Fruit fly (Drosophila melanogaster): ENCODE data around the gene Wdr37.

Gene Wdr37

dm6 chr3R:18396801-18397604 is 5.5 kb downstream of the Wdr37 start, which contains the start of gene Vti1b (continued):
- TF ChIP-seq CG9139 (GFP tag; optimal IDR thresholded peaks at IDR 0.05) = peak; percentile 91
- peak; percentile 98 for TF ChIP-seq topi (GFP tag; optimal IDR thresholded peaks at IDR 0.05)
- TF ChIP-seq Hr39 (GFP tag; optimal IDR thresholded peaks at IDR 0.05) = peak; percentile 98
- peak; percentile 96 for TF ChIP-seq Ets21C (GFP tag; optimal IDR thresholded peaks at IDR 0.05)
- TF ChIP-seq Sox102F (GFP tag; optimal IDR thresholded peaks at IDR 0.05) = peak; percentile 99
- TF ChIP-seq Eip93F (GFP tag; optimal IDR thresholded peaks at IDR 0.05) = peak; percentile 84
- TF ChIP-seq CG6276 (GFP tag; optimal IDR thresholded peaks at IDR 0.05) = peak; percentile 98
- TF ChIP-seq CG32006 (GFP tag; optimal IDR thresholded peaks at IDR 0.05) = peak; percentile 99
- peak; percentile 92 to 95 for TF ChIP-seq ss (GFP tag; optimal IDR thresholded peaks at IDR 0.05)

- TF ChIP-seq CG8632 (GFP tag; optimal IDR thresholded peaks at IDR 0.05) = no peak
- TF ChIP-seq esn (GFP tag; optimal IDR thresholded peaks at IDR 0.05) = no peak
- peak; percentile 50 for TF ChIP-seq dsx (GFP tag; optimal IDR thresholded peaks at IDR 0.05; ENCODE audit: poor library complexity, severe bottlenecking)
Observed at dm6 chr3R:18395694-18396093, 6.8 kb downstream of the Wdr37 start.

dm6 chr3R:18394876-18395275 is 7.6 kb downstream of the Wdr37 start:
- TF ChIP-seq Met (GFP tag; optimal IDR thresholded peaks at IDR 0.05) (no peak), vri (GFP tag; optimal IDR thresholded peaks at IDR 0.05) (peak; percentile 92)

dm6 chr3R:18393436-18393835 is 9.1 kb downstream of the Wdr37 start:
- TF ChIP-seq Blimp-1 (GFP tag; optimal IDR thresholded peaks at IDR 0.05) = no peak
- no peak for TF ChIP-seq CG10669 (GFP tag; optimal IDR thresholded peaks at IDR 0.05)
- TF ChIP-seq CG9139 (GFP tag; optimal IDR thresholded peaks at IDR 0.05) = peak; percentile 42
- no peak for TF ChIP-seq Ets96B (tag; optimal IDR thresholded peaks at IDR 0.05)
- TF ChIP-seq Sox15 (GFP tag; optimal IDR thresholded peaks at IDR 0.05) = peak; percentile 39
- no peak for TF ChIP-seq CG3919 (GFP tag; optimal IDR thresholded peaks at IDR 0.05)
- peak; percentile 41 for TF ChIP-seq spab (GFP tag; optimal IDR thresholded peaks at IDR 0.05)
- no peak for TF ChIP-seq fkh (GFP tag; optimal IDR thresholded peaks at IDR 0.05)
- peak; percentile 73; the same call in 1 of the 3 replicates for TF ChIP-seq CG6163 (GFP tag; IDR thresholded peaks at IDR 0.05)
- peak; percentile 76 for TF ChIP-seq eg (GFP tag; IDR thresholded peaks at IDR 0.05)
- TF ChIP-seq CG11902 (GFP tag; optimal IDR thresholded peaks at IDR 0.05) = peak; percentile 14
- TF ChIP-seq Eip78C (GFP tag) = peak; percentile 92
- TF ChIP-seq CG7368 (GFP tag; optimal IDR thresholded peaks at IDR 0.05) = peak; percentile 42
- peak; percentile 15 for TF ChIP-seq CG8319 (GFP tag; optimal IDR thresholded peaks at IDR 0.05)
- TF ChIP-seq Hr39 (GFP tag; optimal IDR thresholded peaks at IDR 0.05) = peak; percentile 58
- TF ChIP-seq esn (GFP tag; optimal IDR thresholded peaks at IDR 0.05) = no peak
- TF ChIP-seq CG34406 (GFP tag; optimal IDR thresholded peaks at IDR 0.05) = peak; percentile 81
- peak; percentile 47 for TF ChIP-seq lz (GFP tag; optimal IDR thresholded peaks at IDR 0.05)
- TF ChIP-seq net (GFP tag; optimal IDR thresholded peaks at IDR 0.05) = peak; percentile 73
- TF ChIP-seq Smox (GFP tag; optimal IDR thresholded peaks at IDR 0.05) = peak; percentile 69
- TF ChIP-seq Eip75B (GFP tag; optimal IDR thresholded peaks at IDR 0.05) = no peak
- TF ChIP-seq CG8632 (GFP tag; optimal IDR thresholded peaks at IDR 0.05) = peak; percentile 75
- TF ChIP-seq CG6854 (GFP tag; optimal IDR thresholded peaks at IDR 0.05) = no peak
- TF ChIP-seq CG11294 (GFP tag; IDR thresholded peaks at IDR 0.05) = 0 out of 2 replicates have a peak, but pooled peaks have one; percentile 24
- peak; percentile 88 for TF ChIP-seq CG15336 (GFP tag; IDR thresholded peaks at IDR 0.05)
- peak; percentile 87 for TF ChIP-seq CG8119 (GFP tag; IDR thresholded peaks at IDR 0.05)
- TF ChIP-seq Ets21C (GFP tag; optimal IDR thresholded peaks at IDR 0.05) = no peak
- TF ChIP-seq CG6276 (GFP tag; optimal IDR thresholded peaks at IDR 0.05) = no peak
- no peak for TF ChIP-seq topi (GFP tag; optimal IDR thresholded peaks at IDR 0.05)
- TF ChIP-seq CG6792 (GFP tag; optimal IDR thresholded peaks at IDR 0.05) = peak; percentile 72
- no peak for TF ChIP-seq svp (GFP tag)
- TF ChIP-seq CG1621 (tag; optimal IDR thresholded peaks at IDR 0.05) = peak; percentile 38
- TF ChIP-seq CG32006 (GFP tag; optimal IDR thresholded peaks at IDR 0.05) = no peak
- no peak for TF ChIP-seq CG6808 (GFP tag; optimal IDR thresholded peaks at IDR 0.05)
- TF ChIP-seq Eip93F (GFP tag; optimal IDR thresholded peaks at IDR 0.05) = no peak
- peak in 1 of 2 experiments; percentile 78 for TF ChIP-seq salr (GFP tag; optimal IDR thresholded peaks at IDR 0.05)
- peak; percentile 82 for TF ChIP-seq dsx (GFP tag; optimal IDR thresholded peaks at IDR 0.05; ENCODE audit: poor library complexity, severe bottlenecking)
- peak; percentile 64 for TF ChIP-seq CG31627 (GFP tag; optimal IDR thresholded peaks at IDR 0.05)

Data from whole organism, prepupa.